Worm (Caenorhabditis elegans) whole organism, early embryonic: Measurements from ENCODE around the gene glrx-22.

ENCODE experiments used
- aly-1 ChIP-seq: sonication (generic microtip); optimal IDR thresholded peaks from 2 replicates; lab custom pipeline; 2016; ENCODE audit warnings: missing genetic modification characterization, missing compliant biosample characterization
- ama-1 ChIP-seq: fragments of 150-350 bp; optimal IDR thresholded peaks from 2 replicates; lab custom pipeline; 2014
- ceh-13 ChIP-seq: fragments of 200-800 bp; sonication (Bioruptor generic); optimal IDR thresholded peaks from 2 replicates; lab custom pipeline; 2018; ENCODE audit warnings: mild to moderate bottlenecking, missing genetic modification characterization, missing compliant biosample characterization
- pes-1 ChIP-seq: fragments of 200-800 bp; sonication (Bioruptor generic); IDR thresholded peaks from 2 replicates; pipeline ENCODE4 v1.3.6; 2022; ENCODE audit warnings: missing genetic modification reagents, missing genetic modification characterization, missing compliant biosample characterization
- scrt-1 ChIP-seq: fragments of 200-800 bp; sonication (Bioruptor generic); IDR thresholded peaks from 2 replicates; pipeline ENCODE4 v1.3.6; 2022; ENCODE audit warnings: missing genetic modification characterization, missing compliant biosample characterization
- tbx-11 ChIP-seq: fragments of 200-800 bp; sonication (Bioruptor generic); IDR thresholded peaks from 2 replicates; pipeline ENCODE4 v1.3.6; 2022; ENCODE audit warnings: missing genetic modification characterization, missing compliant biosample characterization

ce11 chrIV:8232428-8232827, 31.4 kb upstream of the glrx-22 start:
- TF ChIP-seq scrt-1 (GFP tag; lab: Robert Waterston, UW), result no peak
- no peak for TF ChIP-seq ama-1 (lab: Kevin White, UChicago)
- TF ChIP-seq pes-1, result no peak
- TF ChIP-seq aly-1 (tag; lab: Kevin White, UChicago), result no peak
- no peak for TF ChIP-seq ceh-13 (GFP tag; lab: Kevin White, UChicago)
- no peak for TF ChIP-seq tbx-11 (GFP tag; lab: Robert Waterston, UW)
